Fruit fly (Drosophila melanogaster) whole organism, embryonic: Measurements from ENCODE around the gene CG45078.
A peak's percentile ranks its signal among the peaks of the same experiment; 100 is the strongest.

ENCODE experiments used
- Atf6 ChIP-seq: fragments of 200-800 bp; sonication (Bioruptor generic); IDR thresholded peaks from 2 replicates; pipeline ENCODE4 v1.3.6; 2022; ENCODE audit warnings: missing biosample characterization, missing genetic modification characterization
- B-H2 ChIP-seq: fragments of 200-800 bp; sonication (Bioruptor generic); optimal IDR thresholded peaks from 2 replicates; lab custom pipeline; 2018; ENCODE audit warnings: missing biosample characterization, mild to moderate bottlenecking, missing genetic modification characterization
- CG10654 ChIP-seq: fragments of 200-800 bp; sonication (Bioruptor generic); optimal IDR thresholded peaks from 2 replicates; lab custom pipeline; 2016; ENCODE audit warnings: missing biosample characterization, missing genetic modification characterization
- CG12219 ChIP-seq: fragments of 200-800 bp; sonication (Bioruptor generic); optimal IDR thresholded peaks from 3 replicates; lab custom pipeline; 2018; ENCODE audit warnings: missing biosample characterization, mild to moderate bottlenecking, missing genetic modification characterization
- CG16815 ChIP-seq: fragments of 200-800 bp; sonication (Bioruptor generic); optimal IDR thresholded peaks from 3 replicates; lab custom pipeline; 2017; ENCODE audit warnings: missing biosample characterization, mild to moderate bottlenecking, missing genetic modification characterization
- CG17186 ChIP-seq: fragments of 200-800 bp; sonication (Bioruptor generic); optimal IDR thresholded peaks from 3 replicates; lab custom pipeline; 2017; ENCODE audit warnings: missing biosample characterization, missing genetic modification reagents, missing genetic modification characterization
- CG18476 ChIP-seq: fragments of 200-800 bp; sonication (Bioruptor generic); optimal IDR thresholded peaks from 2 replicates; lab custom pipeline; 2016; ENCODE audit warnings: missing biosample characterization, mild to moderate bottlenecking, missing genetic modification characterization
- CG18599 ChIP-seq: fragments of 200-800 bp; sonication (Bioruptor generic); optimal IDR thresholded peaks from 3 replicates; lab custom pipeline; 2017; ENCODE audit warnings: missing biosample characterization, missing genetic modification characterization, mild to moderate bottlenecking, moderate library complexity, missing genetic modification reagents
- CG4424 ChIP-seq: fragments of 200-800 bp; sonication (Bioruptor generic); optimal IDR thresholded peaks from 3 replicates; lab custom pipeline; 2016; ENCODE audit warnings: missing biosample characterization, missing genetic modification characterization
- CG6272 ChIP-seq: fragments of 200-800 bp; sonication (Bioruptor generic); IDR thresholded peaks from 2 replicates; pipeline ENCODE4 v1.3.6; 2022; ENCODE audit warnings: missing biosample characterization, missing genetic modification characterization
- CG6689 ChIP-seq: fragments of 200-800 bp; sonication (Bioruptor generic); IDR thresholded peaks from 2 replicates; pipeline ENCODE4 v1.3.6; 2022; ENCODE audit warnings: missing biosample characterization, missing genetic modification characterization
- CG6791 ChIP-seq: fragments of 200-800 bp; sonication (Bioruptor generic); IDR thresholded peaks from 3 replicates; pipeline ENCODE4 v1.3.6; 2022; ENCODE audit warnings: missing biosample characterization, missing genetic modification characterization; ENCODE audit not compliant: partially characterized antibody
- CG7786 ChIP-seq: fragments of 200-800 bp; sonication (Bioruptor generic); optimal IDR thresholded peaks from 2 replicates; lab custom pipeline; 2016; ENCODE audit warnings: missing biosample characterization, missing genetic modification characterization
- CG8388 ChIP-seq: fragments of 200-800 bp; sonication (Bioruptor generic); optimal IDR thresholded peaks from 2 replicates; lab custom pipeline; 2019; ENCODE audit warnings: missing biosample characterization, mild to moderate bottlenecking, missing genetic modification characterization, moderate library complexity
- CG8924 ChIP-seq: fragments of 200-800 bp; optimal IDR thresholded peaks from 3 replicates; lab custom pipeline; 2019; ENCODE audit warnings: missing biosample characterization, mild to moderate bottlenecking, missing genetic modification characterization, moderate library complexity
- CG9727 ChIP-seq: fragments of 200-800 bp; sonication (Bioruptor generic); optimal IDR thresholded peaks from 3 replicates; lab custom pipeline; 2017; ENCODE audit warnings: missing biosample characterization, mild to moderate bottlenecking, missing genetic modification characterization
- Camta ChIP-seq: fragments of 200-800 bp; sonication (Bioruptor generic); optimal IDR thresholded peaks from 2 replicates; lab custom pipeline; 2016; ENCODE audit warnings: missing biosample characterization, missing genetic modification characterization
- CkIIα-i1 ChIP-seq: fragments of 200-800 bp; sonication (Bioruptor generic); IDR thresholded peaks from 2 replicates; pipeline ENCODE4 v1.3.6; 2022; ENCODE audit warnings: missing biosample characterization, missing genetic modification characterization
- CrebB ChIP-seq: fragments of 200-800 bp; sonication (Bioruptor generic); optimal IDR thresholded peaks from 3 replicates; lab custom pipeline; 2018; ENCODE audit warnings: missing biosample characterization, mild to moderate bottlenecking, missing genetic modification characterization
- Dek ChIP-seq: fragments of 200-800 bp; sonication (Bioruptor generic); optimal IDR thresholded peaks from 3 replicates; lab custom pipeline; 2019; ENCODE audit warnings: missing biosample characterization, mild to moderate bottlenecking, missing genetic modification characterization, moderate library complexity
- Dp ChIP-seq: fragments of 200-800 bp; sonication (Bioruptor generic); optimal IDR thresholded peaks from 2 replicates; lab custom pipeline; 2018; ENCODE audit warnings: missing biosample characterization, mild to moderate bottlenecking, missing genetic modification characterization, moderate library complexity
- Elba2 ChIP-seq: fragments of 200-800 bp; sonication (Bioruptor generic); optimal IDR thresholded peaks from 3 replicates; lab custom pipeline; 2016; ENCODE audit warnings: missing biosample characterization, missing genetic modification characterization
- Ets97D ChIP-seq: fragments of 200-800 bp; sonication (Bioruptor generic); optimal IDR thresholded peaks from 3 replicates; lab custom pipeline; 2016; ENCODE audit warnings: missing biosample characterization, missing genetic modification characterization
- H15 ChIP-seq: fragments of 200-800 bp; sonication (Bioruptor generic); IDR thresholded peaks from 3 replicates; pipeline ENCODE4 v1.3.6; 2022; ENCODE audit warnings: missing biosample characterization, missing genetic modification characterization
- MTF-1 ChIP-seq: fragments of 200-800 bp; sonication (Bioruptor generic); optimal IDR thresholded peaks from 2 replicates; lab custom pipeline; 2018; ENCODE audit warnings: missing biosample characterization, mild to moderate bottlenecking, missing genetic modification characterization, borderline replicate concordance
- Med ChIP-seq: fragments of 200-800 bp; sonication (Bioruptor generic); peaks from one replicate; lab custom pipeline; 2016; ENCODE audit warnings: missing biosample characterization, missing genetic modification characterization, mild to moderate bottlenecking, inconsistent platforms, moderate library complexity
- Neu2 ChIP-seq: fragments of 200-800 bp; sonication (Bioruptor generic); optimal IDR thresholded peaks from 3 replicates; lab custom pipeline; 2016; ENCODE audit warnings: missing biosample characterization, missing genetic modification characterization, borderline replicate concordance
- Optix ChIP-seq: fragments of 200-800 bp; sonication (Bioruptor generic); IDR thresholded peaks from 3 replicates; pipeline ENCODE4 v1.3.6; 2022; ENCODE audit warnings: missing biosample characterization, missing genetic modification characterization
- Rfx ChIP-seq: fragments of 200-800 bp; sonication (Bioruptor generic); IDR thresholded peaks from 2 replicates; pipeline ENCODE4 v1.3.6; 2022; ENCODE audit warnings: missing biosample characterization, missing genetic modification characterization
- Sox102F ChIP-seq: fragments of 200-800 bp; sonication (Bioruptor generic); optimal IDR thresholded peaks from 2 replicates; lab custom pipeline; 2018; ENCODE audit warnings: missing biosample characterization, mild to moderate bottlenecking, missing genetic modification characterization, moderate library complexity
- Tbp ChIP-seq: fragments of >200 bp; optimal IDR thresholded peaks from 2 replicates; lab custom pipeline; 2018; ENCODE audit warnings: missing biosample characterization, missing genetic modification characterization
- bigmax ChIP-seq: fragments of 200-800 bp; sonication (Bioruptor generic); optimal IDR thresholded peaks from 2 replicates; lab custom pipeline; 2018; ENCODE audit warnings: missing biosample characterization, mild to moderate bottlenecking, missing genetic modification characterization
- br ChIP-seq: fragments of >200 bp; optimal IDR thresholded peaks from 2 replicates; lab custom pipeline; 2017
- eve ChIP-seq, 2 experiments: fragments of >200 bp; optimal IDR thresholded peaks; 2 replicates each; lab custom pipeline; 2017; ENCODE audit warnings: missing biosample characterization in 2 of 2, missing genetic modification characterization in 2 of 2
- grn ChIP-seq: fragments of 200-800 bp; sonication (Bioruptor generic); optimal IDR thresholded peaks from 3 replicates; lab custom pipeline; 2017; ENCODE audit warnings: missing biosample characterization, missing genetic modification characterization
- gro ChIP-seq: fragments of 200-800 bp; sonication (Bioruptor generic); optimal IDR thresholded peaks from 2 replicates; lab custom pipeline; 2016; ENCODE audit warnings: missing biosample characterization, missing genetic modification characterization
- gt ChIP-seq: fragments of 200-800 bp; sonication (Bioruptor generic); IDR thresholded peaks from 2 replicates; pipeline ENCODE4 v1.3.6; 2022; ENCODE audit warnings: missing biosample characterization, missing genetic modification characterization
- ind ChIP-seq: fragments of 200-800 bp; sonication (Bioruptor generic); optimal IDR thresholded peaks from 3 replicates; lab custom pipeline; 2016; ENCODE audit warnings: missing biosample characterization, missing genetic modification characterization
- nmo ChIP-seq: fragments of 200-800 bp; sonication (Bioruptor generic); optimal IDR thresholded peaks from 2 replicates; lab custom pipeline; 2018; ENCODE audit warnings: missing biosample characterization, mild to moderate bottlenecking, missing genetic modification characterization, moderate library complexity
- odd ChIP-seq: fragments of 200-800 bp; sonication (Bioruptor generic); optimal IDR thresholded peaks from 2 replicates; lab custom pipeline; 2017; ENCODE audit warnings: missing biosample characterization, mild to moderate bottlenecking, missing genetic modification characterization
- pan ChIP-seq, 4 experiments: fragments of >200 bp in 3 of 4; fragments of 200-800 bp in 1 of 4; sonication (Bioruptor generic) in 1 of 4; optimal IDR thresholded peaks in 3 of 4; IDR thresholded peaks in 1 of 4; 2 replicates each; pipeline versions ENCODE4 v1.3.6 to Lab custom; 2017 to 2022; ENCODE audit warnings: missing biosample characterization in 2 of 4, missing genetic modification characterization in 2 of 4, mixed read lengths in 1 of 4
- pzg ChIP-seq: fragments of 200-800 bp; sonication (Bioruptor generic); optimal IDR thresholded peaks from 3 replicates; lab custom pipeline; 2018; ENCODE audit warnings: missing biosample characterization, mild to moderate bottlenecking, missing genetic modification characterization, moderate library complexity
- sd ChIP-seq: fragments of 200-800 bp; sonication (Bioruptor generic); optimal IDR thresholded peaks from 3 replicates; lab custom pipeline; 2018; ENCODE audit warnings: missing biosample characterization, mild to moderate bottlenecking, missing genetic modification characterization, moderate library complexity
- shn ChIP-seq: fragments of 200-800 bp; sonication (Bioruptor generic); optimal IDR thresholded peaks from 3 replicates; lab custom pipeline; 2016; ENCODE audit warnings: missing biosample characterization, missing genetic modification characterization
- stwl ChIP-seq: fragments of 200-800 bp; sonication (Bioruptor generic); optimal IDR thresholded peaks from 3 replicates; lab custom pipeline; 2018; ENCODE audit warnings: missing biosample characterization, mild to moderate bottlenecking, missing genetic modification characterization, moderate library complexity
- tio ChIP-seq: fragments of 200-800 bp; sonication (Bioruptor generic); optimal IDR thresholded peaks from 2 replicates; lab custom pipeline; 2017; ENCODE audit warnings: missing biosample characterization, missing genetic modification characterization, inconsistent platforms
- trh ChIP-seq: fragments of 200-800 bp; sonication (Bioruptor generic); optimal IDR thresholded peaks from 2 replicates; lab custom pipeline; 2016; ENCODE audit warnings: missing biosample characterization, missing genetic modification characterization
- zfh2 ChIP-seq: fragments of 200-800 bp; sonication (Bioruptor generic); optimal IDR thresholded peaks from 2 replicates; lab custom pipeline; 2016; ENCODE audit warnings: missing biosample characterization, missing genetic modification characterization

The CG45078 gene

dm6 chr3R:10760966-10761855 is 16.0 kb downstream of the CG45078 start, which contains the start of the genes MED7 and Cap-H2 (continued):
- TF ChIP-seq MTF-1 (no peak), CG8388 (no peak), Camta (GFP tag; lab: Kevin White, UChicago) (peak; percentile 79), Sox102F (GFP tag; lab: Kevin White, UChicago) (no peak), Ets97D (peak; percentile 95), CG6689 (GFP tag; lab: Robert Waterston, UW) (peak; percentile 83), gro (GFP tag; lab: Kevin White, UChicago) (peak; percentile 85), CG4424 (GFP tag; lab: Kevin White, UChicago) (peak; percentile 91), stwl (tag; lab: Kevin White, UChicago) (peak; percentile 76), Dp (GFP tag; lab: Kevin White, UChicago) (peak; percentile 14), B-H2 (GFP tag; lab: Kevin White, UChicago) (peak; percentile 62), Tbp (no peak), CG6272 (GFP tag; lab: Robert Waterston, UW) (peak; percentile 91), ind (peak; percentile 92), tio (GFP tag; lab: Kevin White, UChicago) (peak; percentile 62), CkIIα-i1 (no peak), zfh2 (GFP tag; lab: Kevin White, UChicago) (peak; percentile 79), H15 (GFP tag; lab: Robert Waterston, UW) (peak; percentile 73; the same call in 2 of the 3 replicates), bigmax (no peak), pzg (GFP tag; lab: Kevin White, UChicago) (peak; percentile 78), Optix (peak; percentile 72; the same call in 2 of the 3 replicates), trh (peak; percentile 84), sd (no peak), gt (GFP tag; lab: Robert Waterston, UW) (peak; percentile 62), Dek (tag; lab: Kevin White, UChicago) (peak; percentile 69), Med (GFP tag; lab: Kevin White, UChicago) (peak; percentile 98), Atf6 (GFP tag; lab: Robert Waterston, UW) (peak; percentile 82), CG6791 (GFP tag; lab: Robert Waterston, UW) (peak; percentile 92), CG18476 (GFP tag; lab: Kevin White, UChicago) (peak; percentile 78), grn (GFP tag; lab: Kevin White, UChicago) (peak; percentile 20), shn (GFP tag; lab: Kevin White, UChicago) (peak; percentile 73), Elba2 (peak; percentile 53), CG17186 (GFP tag; lab: Kevin White, UChicago) (peak; percentile 69), Rfx (GFP tag; lab: Robert Waterston, UW) (peak; percentile 91), CG16815 (peak; percentile 62), CG9727 (GFP tag; lab: Kevin White, UChicago) (peak; percentile 85), CrebB (peak; percentile 33), CG8924 (tag; lab: Kevin White, UChicago) (peak; percentile 76), odd (GFP tag; lab: Kevin White, UChicago) (peak; percentile 8), nmo (GFP tag; lab: Kevin White, UChicago) (peak; percentile 97), CG18599 (GFP tag; lab: Kevin White, UChicago) (no peak), eve (GFP tag; optimal IDR thresholded peaks at IDR 0.05; lab: Kevin White, UChicago) (no peak), CG7786 (GFP tag; lab: Kevin White, UChicago) (peak; percentile 56), br (lab: Kevin White, UChicago) (no peak), CG12219 (GFP tag; lab: Kevin White, UChicago) (peak; percentile 23), Neu2 (GFP tag; lab: Kevin White, UChicago) (no peak), CG10654 (GFP tag; lab: Kevin White, UChicago) (peak; percentile 85), pan (optimal IDR thresholded peaks at IDR 0.05; lab: Kevin White, UChicago) (no peak), pan (GFP tag; optimal IDR thresholded peaks at IDR 0.05 in 1 of 2, IDR thresholded peaks at IDR 0.05 in 1 of 2) (peak in 1 of 2 experiments; percentile 84)
